Worm (Caenorhabditis elegans): ENCODE results near the gene nas-7.

The nas-7 gene

ce11 chrII:7358489-7358943 is 44.0 kb downstream of the nas-7 start, which contains the start of gene insc-1:
TSS of gene insc-1 (plus strand) at chrII:7358893.
- no peak for TF ChIP-seq elt-1 (tag; optimal IDR thresholded peaks at IDR 0.05)
- TF ChIP-seq unc-39 (tag; optimal IDR thresholded peaks at IDR 0.05): no peak
- no peak for TF ChIP-seq lin-13 (GFP tag; optimal IDR thresholded peaks at IDR 0.05)
- no peak for TF ChIP-seq nhr-11 (tag; optimal IDR thresholded peaks at IDR 0.05)
- peak; percentile 7 for TF ChIP-seq blmp-1 (tag; optimal IDR thresholded peaks at IDR 0.05; ENCODE audit: insufficient read depth)
- no peak for TF ChIP-seq ama-1 (optimal IDR thresholded peaks at IDR 0.05)
- TF ChIP-seq F13H6.1 (tag; optimal IDR thresholded peaks at IDR 0.05): no peak
- no peak for TF ChIP-seq dmd-4 (tag; optimal IDR thresholded peaks at IDR 0.05)
- TF ChIP-seq nhr-25 (tag; optimal IDR thresholded peaks at IDR 0.05): no peak

- TF ChIP-seq nhr-12 (tag; optimal IDR thresholded peaks at IDR 0.05): no peak
- TF ChIP-seq nhr-25 (tag; optimal IDR thresholded peaks at IDR 0.05): no peak
- no peak for TF ChIP-seq alr-1 (tag; optimal IDR thresholded peaks at IDR 0.05)
- TF ChIP-seq gmeb-1 (tag; optimal IDR thresholded peaks at IDR 0.05): no peak
Measured at ce11 chrII:7357176-7357575, 45.3 kb downstream of the nas-7 start.

ce11 chrII:7356773-7357172 is 45.8 kb downstream of the nas-7 start:
- TF ChIP-seq mbf-1 (tag; optimal IDR thresholded peaks at IDR 0.05) (no peak), peb-1 (tag; optimal IDR thresholded peaks at IDR 0.05) (no peak), zag-1 (tag; optimal IDR thresholded peaks at IDR 0.05) (no peak), nhr-129 (tag; optimal IDR thresholded peaks at IDR 0.05) (no peak), lin-13 (GFP tag; optimal IDR thresholded peaks at IDR 0.05) (no peak), R02D3.7 (tag; optimal IDR thresholded peaks at IDR 0.05) (peak; percentile 66), fos-1 (tag; optimal IDR thresholded peaks at IDR 0.05) (no peak), lsy-2 (tag; optimal IDR thresholded peaks at IDR 0.05) (peak in 1 of 2 experiments; percentile 60), mdl-1 (tag; optimal IDR thresholded peaks at IDR 0.05) (no peak), C34F6.9 (tag; optimal IDR thresholded peaks at IDR 0.05) (peak; percentile 36), blmp-1 (tag; optimal IDR thresholded peaks at IDR 0.05; ENCODE audit: insufficient read depth) (no peak), unc-55 (GFP tag; optimal IDR thresholded peaks at IDR 0.05) (peak; percentile 58), unc-39 (tag; optimal IDR thresholded peaks at IDR 0.05) (no peak)

- TF ChIP-seq mbf-1 (tag; optimal IDR thresholded peaks at IDR 0.05) (no peak), fos-1 (tag; optimal IDR thresholded peaks at IDR 0.05) (no peak), dmd-4 (tag; optimal IDR thresholded peaks at IDR 0.05) (no peak), nhr-237 (tag; optimal IDR thresholded peaks at IDR 0.05) (no peak), ceh-82 (tag; optimal IDR thresholded peaks at IDR 0.05) (no peak)
Measured at ce11 chrII:7356326-7356725, 46.2 kb downstream of the nas-7 start, which contains the start of gene haf-2. TSS of gene haf-2 (minus strand) at chrII:7356426.

DNA sequence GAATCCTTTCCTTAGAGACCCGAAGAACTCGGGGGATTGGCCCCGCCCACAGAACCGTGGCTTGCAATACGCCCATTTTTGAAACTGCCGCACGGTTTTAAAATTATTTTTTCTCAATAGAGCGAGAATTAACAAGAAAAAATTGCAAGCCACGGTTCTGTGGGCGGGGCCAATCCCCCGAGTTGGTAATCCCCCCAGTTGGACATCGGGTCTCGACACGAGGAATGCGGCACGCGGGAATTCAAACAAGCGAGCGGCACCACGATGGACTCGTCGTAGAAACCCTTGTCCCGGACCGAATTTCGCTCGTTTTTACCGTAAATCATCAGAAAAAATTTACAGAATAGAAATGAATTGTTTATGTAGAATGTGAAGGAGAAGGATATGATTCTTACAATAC is 49.5 kb downstream of the nas-7 start:
- TF ChIP-seq nhr-129 (tag; optimal IDR thresholded peaks at IDR 0.05) (no peak), nhr-25 (tag; optimal IDR thresholded peaks at IDR 0.05) (no peak), lsy-2 (tag; optimal IDR thresholded peaks at IDR 0.05) (no peak), aly-2 (tag; optimal IDR thresholded peaks at IDR 0.05) (no peak), nhr-237 (tag; optimal IDR thresholded peaks at IDR 0.05) (no peak), nhr-10 (tag; optimal IDR thresholded peaks at IDR 0.05) (no peak), nhr-11 (tag; optimal IDR thresholded peaks at IDR 0.05) (no peak), unc-39 (tag; optimal IDR thresholded peaks at IDR 0.05) (no peak), nhr-77 (tag; optimal IDR thresholded peaks at IDR 0.05) (no peak), crh-2 (tag; optimal IDR thresholded peaks at IDR 0.05) (no peak), zag-1 (tag; optimal IDR thresholded peaks at IDR 0.05) (no peak), mdl-1 (tag; optimal IDR thresholded peaks at IDR 0.05) (no peak), sma-3 (GFP tag; optimal IDR thresholded peaks at IDR 0.05) (no peak), ceh-82 (tag; optimal IDR thresholded peaks at IDR 0.05) (no peak)

- TF ChIP-seq crh-2 (tag; optimal IDR thresholded peaks at IDR 0.05) (peak; percentile 83), fos-1 (tag; optimal IDR thresholded peaks at IDR 0.05) (peak; percentile 51), unc-55 (GFP tag; optimal IDR thresholded peaks at IDR 0.05) (peak; percentile 1), nhr-25 (tag; optimal IDR thresholded peaks at IDR 0.05) (no peak), nhr-21 (tag; optimal IDR thresholded peaks at IDR 0.05) (no peak), ztf-11 (tag; optimal IDR thresholded peaks at IDR 0.05) (no peak), lin-11 (tag; optimal IDR thresholded peaks at IDR 0.05) (no peak), F13H6.1 (tag; optimal IDR thresholded peaks at IDR 0.05) (no peak), ama-1 (optimal IDR thresholded peaks at IDR 0.05) (peak; percentile 2), nhr-6 (tag; optimal IDR thresholded peaks at IDR 0.05) (no peak), nhr-11 (tag; optimal IDR thresholded peaks at IDR 0.05) (no peak)
Measured at ce11 chrII:7352507-7352906, 50.0 kb downstream of the nas-7 start, which contains the start of gene hsp-4. TSS of gene hsp-4 (minus strand) at chrII:7352645.
